Fruit fly (Drosophila melanogaster) whole organism, embryonic: ENCODE results near the gene Pde11.

Source experiments
- Aef1 ChIP-seq: fragments of 200-800 bp; sonication (Bioruptor generic); IDR thresholded peaks from 3 replicates; pipeline ENCODE4 v1.3.6; 2022; ENCODE audit warnings: missing biosample characterization, missing genetic modification characterization
- Bteb2 ChIP-seq: fragments of 200-800 bp; sonication (Bioruptor generic); optimal IDR thresholded peaks from 2 replicates; lab custom pipeline; 2016; ENCODE audit warnings: missing biosample characterization, missing genetic modification characterization
- CG1024 ChIP-seq: fragments of 200-800 bp; sonication (Bioruptor generic); IDR thresholded peaks from 2 replicates; pipeline ENCODE4 v1.3.6; 2022; ENCODE audit warnings: missing biosample characterization, missing genetic modification characterization
- CG10431 ChIP-seq: fragments of 200-800 bp; sonication (Bioruptor generic); optimal IDR thresholded peaks from 3 replicates; lab custom pipeline; 2018; ENCODE audit warnings: missing biosample characterization, mild to moderate bottlenecking, missing genetic modification characterization
- CG10565 ChIP-seq: fragments of 200-800 bp; sonication (Bioruptor generic); optimal IDR thresholded peaks from 3 replicates; lab custom pipeline; 2016; ENCODE audit warnings: missing biosample characterization, mild to moderate bottlenecking, missing genetic modification characterization
- CG10979 ChIP-seq: fragments of 200-800 bp; sonication (Bioruptor generic); optimal IDR thresholded peaks from 2 replicates; lab custom pipeline; 2018; ENCODE audit warnings: missing biosample characterization, mild to moderate bottlenecking, missing genetic modification characterization, moderate library complexity
- CG12104 ChIP-seq: fragments of 200-800 bp; sonication (Bioruptor generic); optimal IDR thresholded peaks from 3 replicates; lab custom pipeline; 2016; ENCODE audit warnings: missing biosample characterization, missing genetic modification characterization
- CG14710 ChIP-seq: fragments of 200-800 bp; sonication (Bioruptor generic); optimal IDR thresholded peaks from 3 replicates; lab custom pipeline; 2019; ENCODE audit warnings: missing biosample characterization, mild to moderate bottlenecking, missing genetic modification characterization, moderate library complexity
- CG1529 ChIP-seq: fragments of 200-800 bp; sonication (Bioruptor generic); optimal IDR thresholded peaks from 3 replicates; lab custom pipeline; 2018; ENCODE audit warnings: missing biosample characterization, missing genetic modification characterization
- CG1602 ChIP-seq: fragments of 200-800 bp; sonication (Bioruptor generic); optimal IDR thresholded peaks from 3 replicates; lab custom pipeline; 2016; ENCODE audit warnings: missing biosample characterization, missing genetic modification characterization
- CG16815 ChIP-seq: fragments of 200-800 bp; sonication (Bioruptor generic); optimal IDR thresholded peaks from 3 replicates; lab custom pipeline; 2017; ENCODE audit warnings: missing biosample characterization, mild to moderate bottlenecking, missing genetic modification characterization
- CG17802 ChIP-seq: fragments of 200-800 bp; sonication (Bioruptor generic); optimal IDR thresholded peaks from 2 replicates; lab custom pipeline; 2018; ENCODE audit warnings: missing biosample characterization, mild to moderate bottlenecking, missing genetic modification characterization, moderate library complexity
- CG18262 ChIP-seq: fragments of 200-800 bp; optimal IDR thresholded peaks from 3 replicates; lab custom pipeline; 2019; ENCODE audit warnings: missing biosample characterization, mild to moderate bottlenecking, missing genetic modification characterization, moderate library complexity
- CG2129 ChIP-seq: fragments of 200-800 bp; sonication (Bioruptor generic); IDR thresholded peaks from 2 replicates; pipeline ENCODE4 v1.3.6; 2022; ENCODE audit warnings: missing biosample characterization, missing genetic modification characterization; ENCODE audit not compliant: partially characterized antibody
- CG34224 ChIP-seq: fragments of 200-800 bp; sonication (Bioruptor generic); IDR thresholded peaks from 3 replicates; pipeline ENCODE4 v1.3.6; 2022; ENCODE audit warnings: missing biosample characterization, missing genetic modification characterization; ENCODE audit not compliant: partially characterized antibody
- CG3726 ChIP-seq: fragments of 200-800 bp; sonication (Bioruptor generic); IDR thresholded peaks from 3 replicates; pipeline ENCODE4, ENCODE4 v1.3.6; 2022; ENCODE audit warnings: missing biosample characterization, missing genetic modification characterization
- CG4820 ChIP-seq: fragments of 200-800 bp; sonication (Bioruptor generic); optimal IDR thresholded peaks from 3 replicates; lab custom pipeline; 2016; ENCODE audit warnings: missing biosample characterization, missing genetic modification characterization
- CG7357 ChIP-seq: fragments of 200-800 bp; sonication (Bioruptor generic); IDR thresholded peaks from 3 replicates; pipeline ENCODE4 v1.3.6; 2022; ENCODE audit warnings: missing biosample characterization, missing genetic modification characterization
- CG7745 ChIP-seq: fragments of 200-800 bp; sonication (Bioruptor generic); optimal IDR thresholded peaks from 2 replicates; lab custom pipeline; 2018; ENCODE audit warnings: missing biosample characterization, mild to moderate bottlenecking, missing genetic modification characterization, moderate library complexity
- CG7839 ChIP-seq: fragments of 200-800 bp; sonication (Bioruptor generic); optimal IDR thresholded peaks from 3 replicates; lab custom pipeline; 2018; ENCODE audit warnings: missing biosample characterization, mild to moderate bottlenecking, missing genetic modification characterization, moderate library complexity
- CG7928 ChIP-seq: fragments of 200-800 bp; sonication (Bioruptor generic); optimal IDR thresholded peaks from 2 replicates; lab custom pipeline; 2017; ENCODE audit warnings: missing biosample characterization, mild to moderate bottlenecking, missing genetic modification characterization
- CG7987 ChIP-seq: fragments of 200-800 bp; sonication (Bioruptor generic); optimal IDR thresholded peaks from 2 replicates; lab custom pipeline; 2018; ENCODE audit warnings: missing biosample characterization, mild to moderate bottlenecking, missing genetic modification characterization, moderate library complexity
- CG8388 ChIP-seq: fragments of 200-800 bp; sonication (Bioruptor generic); optimal IDR thresholded peaks from 2 replicates; lab custom pipeline; 2019; ENCODE audit warnings: missing biosample characterization, mild to moderate bottlenecking, missing genetic modification characterization, moderate library complexity
- CG8924 ChIP-seq: fragments of 200-800 bp; optimal IDR thresholded peaks from 3 replicates; lab custom pipeline; 2019; ENCODE audit warnings: missing biosample characterization, mild to moderate bottlenecking, missing genetic modification characterization, moderate library complexity
- CG8944 ChIP-seq: fragments of 200-800 bp; sonication (Bioruptor generic); optimal IDR thresholded peaks from 3 replicates; lab custom pipeline; 2016; ENCODE audit warnings: missing biosample characterization, missing genetic modification characterization
- CG9215 ChIP-seq: fragments of 200-800 bp; sonication (Bioruptor generic); IDR thresholded peaks from 2 replicates; pipeline ENCODE4 v1.3.6; 2022; ENCODE audit warnings: missing biosample characterization, missing genetic modification characterization
- CrebB ChIP-seq: fragments of 200-800 bp; sonication (Bioruptor generic); optimal IDR thresholded peaks from 3 replicates; lab custom pipeline; 2018; ENCODE audit warnings: missing biosample characterization, mild to moderate bottlenecking, missing genetic modification characterization
- Doc2 ChIP-seq: fragments of 200-800 bp; sonication (Bioruptor generic); IDR thresholded peaks from 2 replicates; pipeline ENCODE4 v1.3.6; 2022; ENCODE audit warnings: missing biosample characterization, missing genetic modification characterization
- Ets65A ChIP-seq: fragments of 200-800 bp; sonication (Bioruptor generic); peaks from one replicate; lab custom pipeline; 2016; ENCODE audit warnings: missing biosample characterization, missing genetic modification characterization
- Fer3 ChIP-seq: fragments of 200-800 bp; sonication (Bioruptor generic); optimal IDR thresholded peaks from 2 replicates; lab custom pipeline; 2018; ENCODE audit warnings: missing biosample characterization, mild to moderate bottlenecking, missing genetic modification characterization, moderate library complexity
- HLHmδ ChIP-seq: fragments of 200-800 bp; sonication (Bioruptor generic); optimal IDR thresholded peaks from 2 replicates; lab custom pipeline; 2018; ENCODE audit warnings: missing biosample characterization, mild to moderate bottlenecking, missing genetic modification characterization, moderate library complexity
- Hr78 ChIP-seq, 2 experiments: fragments of 200-800 bp in 1 of 2; fragments of >200 bp in 1 of 2; sonication (Bioruptor generic) in 1 of 2; optimal IDR thresholded peaks; 2 replicates each; lab custom pipeline; 2017 to 2019; ENCODE audit warnings: missing biosample characterization in 2 of 2, missing genetic modification characterization in 2 of 2, mild to moderate bottlenecking in 1 of 2, moderate library complexity in 1 of 2
- Hsf ChIP-seq: fragments of 200-800 bp; sonication (Bioruptor generic); optimal IDR thresholded peaks from 3 replicates; lab custom pipeline; 2016; ENCODE audit warnings: missing biosample characterization, missing genetic modification characterization
- Optix ChIP-seq: fragments of 200-800 bp; sonication (Bioruptor generic); IDR thresholded peaks from 3 replicates; pipeline ENCODE4 v1.3.6; 2022; ENCODE audit warnings: missing biosample characterization, missing genetic modification characterization
- Rx ChIP-seq: fragments of 200-800 bp; sonication (Bioruptor generic); IDR thresholded peaks from 2 replicates; pipeline ENCODE4 v1.3.6; 2022; ENCODE audit warnings: missing biosample characterization, missing genetic modification characterization
- Sry-β ChIP-seq: fragments of 200-800 bp; sonication (Bioruptor generic); optimal IDR thresholded peaks from 2 replicates; lab custom pipeline; 2018; ENCODE audit warnings: missing biosample characterization, mild to moderate bottlenecking, missing genetic modification characterization, moderate library complexity
- Trl ChIP-seq, 3 experiments: fragments of >200 bp in 2 of 3; fragments of 200-800 bp in 1 of 3; sonication (Bioruptor generic) in 1 of 3; optimal IDR thresholded peaks; 2 replicates in 1 of 3; 3 replicates in 2 of 3; lab custom pipeline; 2016 to 2017; ENCODE audit warnings: missing biosample characterization in 1 of 3, missing genetic modification characterization in 1 of 3
- Vsx1 ChIP-seq: fragments of 200-800 bp; sonication (Bioruptor generic); optimal IDR thresholded peaks from 2 replicates; lab custom pipeline; 2017; ENCODE audit warnings: missing biosample characterization, mild to moderate bottlenecking, missing genetic modification characterization, missing genetic modification reagents
- ab ChIP-seq: fragments of 200-800 bp; sonication (Bioruptor generic); optimal IDR thresholded peaks from 2 replicates; lab custom pipeline; 2016; ENCODE audit warnings: missing biosample characterization, missing genetic modification characterization
- cas ChIP-seq: fragments of 200-800 bp; sonication (Bioruptor generic); IDR thresholded peaks from 2 replicates; pipeline ENCODE4 v1.3.6; 2022; ENCODE audit warnings: missing biosample characterization, missing genetic modification characterization
- chif ChIP-seq, 2 experiments: fragments of 200-800 bp; sonication (Bioruptor generic); optimal IDR thresholded peaks; 3 replicates each; lab custom pipeline; 2016; ENCODE audit warnings: missing biosample characterization in 2 of 2, missing genetic modification characterization in 2 of 2
- chn ChIP-seq: fragments of 200-800 bp; sonication (Bioruptor generic); optimal IDR thresholded peaks from 2 replicates; lab custom pipeline; 2016; ENCODE audit warnings: missing biosample characterization, missing genetic modification characterization
- ewg ChIP-seq: fragments of 200-800 bp; sonication (Bioruptor generic); optimal IDR thresholded peaks from 3 replicates; lab custom pipeline; 2017; ENCODE audit warnings: mild to moderate bottlenecking, missing biosample characterization, missing genetic modification reagents, missing genetic modification characterization
- fd96Cb ChIP-seq: fragments of 200-800 bp; sonication (Bioruptor generic); optimal IDR thresholded peaks from 2 replicates; lab custom pipeline; 2018; ENCODE audit warnings: missing biosample characterization, mild to moderate bottlenecking, missing genetic modification characterization, moderate library complexity
- gcm2 ChIP-seq: fragments of 200-800 bp; sonication (Bioruptor generic); optimal IDR thresholded peaks from 2 replicates; lab custom pipeline; 2016; ENCODE audit warnings: missing biosample characterization, missing genetic modification characterization
- h ChIP-seq: fragments of >200 bp; optimal IDR thresholded peaks from 2 replicates; lab custom pipeline; 2017
- jing ChIP-seq: fragments of 200-800 bp; sonication (Bioruptor generic); optimal IDR thresholded peaks from 2 replicates; lab custom pipeline; 2018; ENCODE audit warnings: missing biosample characterization, mild to moderate bottlenecking, missing genetic modification characterization
- ken ChIP-seq: fragments of 200-800 bp; sonication (Bioruptor generic); IDR thresholded peaks from 3 replicates; pipeline ENCODE4 v1.3.6; 2022; ENCODE audit warnings: missing biosample characterization, missing genetic modification characterization
- pros ChIP-seq: fragments of 200-800 bp; sonication (Bioruptor generic); optimal IDR thresholded peaks from 3 replicates; lab custom pipeline; 2019; ENCODE audit warnings: missing biosample characterization, mild to moderate bottlenecking, missing genetic modification characterization, moderate library complexity
- vfl ChIP-seq: fragments of 200-800 bp; sonication (Bioruptor generic); optimal IDR thresholded peaks from 2 replicates; lab custom pipeline; 2016; ENCODE audit warnings: missing biosample characterization, missing genetic modification characterization
- wor ChIP-seq: fragments of 200-800 bp; sonication (Bioruptor generic); IDR thresholded peaks from 2 replicates; pipeline ENCODE4 v1.3.6; 2022; ENCODE audit warnings: missing biosample characterization, missing genetic modification characterization
- z ChIP-seq: fragments of 200-800 bp; sonication (Bioruptor generic); IDR thresholded peaks from 3 replicates; pipeline ENCODE4 v1.3.6; 2022; ENCODE audit warnings: missing biosample characterization, missing genetic modification characterization

Gene Pde11

dm6 chr2L:18616019-18616418 lies 25.9 kb upstream of the Pde11 start, which contains the start of gene IFT46 (continued):
- TF ChIP-seq Vsx1 (GFP tag; lab: Kevin White, UChicago) (no peak), CG17802 (tag; lab: Kevin White, UChicago) (no peak), CG16815 (GFP tag; lab: Kevin White, UChicago) (no peak), Sry-β (GFP tag; lab: Kevin White, UChicago) (no peak), CG8944 (GFP tag; lab: Kevin White, UChicago) (no peak), pros (no peak), CG7745 (tag; lab: Kevin White, UChicago) (no peak), CG10431 (GFP tag; lab: Kevin White, UChicago) (no peak), CG7987 (GFP tag; lab: Kevin White, UChicago) (no peak), CG8924 (tag; lab: Kevin White, UChicago) (peak; percentile 24), CG7839 (no peak), vfl (no peak), CG10565 (GFP tag; lab: Kevin White, UChicago) (no peak), CG7928 (GFP tag; lab: Kevin White, UChicago) (no peak), Aef1 (GFP tag; lab: Robert Waterston, UW) (no peak), ab (no peak), CG18262 (tag; lab: Kevin White, UChicago) (peak; percentile 11), CG1529 (no peak), z (GFP tag; lab: Robert Waterston, UW) (no peak), fd96Cb (tag; lab: Kevin White, UChicago) (no peak), Trl (optimal IDR thresholded peaks at IDR 0.05; lab: Kevin White, UChicago) (no peak), Trl (GFP tag; optimal IDR thresholded peaks at IDR 0.05; lab: Kevin White, UChicago) (no peak), CG1024 (GFP tag; lab: Robert Waterston, UW) (0 out of 2 replicates have a peak, but pooled peaks have one; percentile 13), gcm2 (GFP tag; lab: Kevin White, UChicago) (no peak), CG7357 (GFP tag; lab: Robert Waterston, UW) (no peak), CG34224 (no peak), Fer3 (tag; lab: Kevin White, UChicago) (no peak), wor (no peak), Bteb2 (GFP tag; lab: Kevin White, UChicago) (no peak), Ets65A (GFP tag; lab: Kevin White, UChicago) (peak; percentile 88), CrebB (tag; lab: Kevin White, UChicago) (no peak), HLHmδ (GFP tag; lab: Kevin White, UChicago) (no peak), CG8388 (GFP tag; lab: Kevin White, UChicago) (no peak), ewg (GFP tag; lab: Kevin White, UChicago) (no peak), CG12104 (no peak), jing (no peak), CG2129 (no peak), ken (GFP tag; lab: Robert Waterston, UW) (no peak), chif (GFP tag; optimal IDR thresholded peaks at IDR 0.05; lab: Kevin White, UChicago) (peak in 1 of 2 experiments; percentile 43), Hsf (GFP tag; lab: Kevin White, UChicago) (no peak), chn (no peak), CG9215 (GFP tag; lab: Robert Waterston, UW) (no peak), h (no peak), cas (GFP tag; lab: Robert Waterston, UW) (no peak), CG1602 (GFP tag; lab: Kevin White, UChicago) (no peak), CG4820 (GFP tag; lab: Kevin White, UChicago) (no peak), CG10979 (tag; lab: Kevin White, UChicago) (peak; percentile 14), CG3726 (GFP tag; lab: Robert Waterston, UW) (no peak), Hr78 (GFP tag; optimal IDR thresholded peaks at IDR 0.05; lab: Kevin White, UChicago) (no peak), Rx (GFP tag; lab: Robert Waterston, UW) (no peak), CG14710 (tag; lab: Kevin White, UChicago) (peak; percentile 1), Optix (GFP tag; lab: Robert Waterston, UW) (no peak), Doc2 (GFP tag; lab: Robert Waterston, UW) (no peak)
